Worm (Caenorhabditis elegans) whole organism, L3 larva: ENCODE results near the gene T21B10.4.

ENCODE experiments used
- R02D3.7 ChIP-seq: fragments of 150-350 bp; optimal IDR thresholded peaks from 2 replicates; lab custom pipeline; 2014; ENCODE audit warnings: missing biosample characterization, missing genetic modification characterization
- ZK546.5 ChIP-seq: sonication (generic microtip); optimal IDR thresholded peaks from 2 replicates; lab custom pipeline; 2017; ENCODE audit warnings: missing biosample characterization, missing genetic modification characterization
- ama-1 ChIP-seq: fragments of 150-350 bp; optimal IDR thresholded peaks from 2 replicates; lab custom pipeline; 2018
- ceh-82 ChIP-seq: fragments of 150-350 bp; optimal IDR thresholded peaks from 2 replicates; lab custom pipeline; 2014; ENCODE audit warnings: missing biosample characterization, missing genetic modification characterization
- ceh-9 ChIP-seq: sonication (generic microtip); optimal IDR thresholded peaks from 2 replicates; lab custom pipeline; 2018; ENCODE audit warnings: missing biosample characterization, missing genetic modification characterization
- egl-27 ChIP-seq: sonication (generic microtip); optimal IDR thresholded peaks from 4 replicates; lab custom pipeline; 2017; ENCODE audit warnings: missing biosample characterization, missing genetic modification reagents, missing genetic modification characterization
- egl-5 ChIP-seq: fragments of 150-350 bp; optimal IDR thresholded peaks from 2 replicates; lab custom pipeline; 2017; ENCODE audit warnings: missing biosample characterization, missing genetic modification reagents, missing genetic modification characterization, inconsistent platforms
- elt-1 ChIP-seq: fragments of 150-350 bp; optimal IDR thresholded peaks from 2 replicates; lab custom pipeline; 2014; ENCODE audit warnings: missing biosample characterization, missing genetic modification characterization
- elt-2 ChIP-seq: sonication (generic microtip); optimal IDR thresholded peaks from 2 replicates; lab custom pipeline; 2016; ENCODE audit warnings: missing genetic modification reagents, mild to moderate bottlenecking, missing genetic modification characterization, missing compliant biosample characterization
- elt-3 ChIP-seq, 3 experiments: fragments of 150-350 bp in 1 of 3; sonication (generic microtip) in 2 of 3; optimal IDR thresholded peaks; 2 replicates in 2 of 3; 4 replicates in 1 of 3; lab custom pipeline; 2014 to 2017; ENCODE audit warnings: missing biosample characterization in 3 of 3, missing genetic modification characterization in 3 of 3
- eor-1 ChIP-seq, 2 experiments: fragments of 150-350 bp; optimal IDR thresholded peaks; 2 replicates each; lab custom pipeline; 2014 to 2018; ENCODE audit warnings: missing biosample characterization in 2 of 2, missing genetic modification characterization in 2 of 2
- fkh-2 ChIP-seq: fragments of 150-350 bp; optimal IDR thresholded peaks from 2 replicates; lab custom pipeline; 2014; ENCODE audit warnings: missing biosample characterization, missing genetic modification reagents, missing genetic modification characterization
- hmg-11 ChIP-seq: sonication (generic microtip); optimal IDR thresholded peaks from 2 replicates; lab custom pipeline; 2016; ENCODE audit warnings: missing genetic modification characterization, missing compliant biosample characterization
- jun-1 ChIP-seq: fragments of 150-350 bp; optimal IDR thresholded peaks from 2 replicates; lab custom pipeline; 2014; ENCODE audit warnings: missing biosample characterization, missing genetic modification reagents, missing genetic modification characterization
- lin-15B ChIP-seq: fragments of 150-350 bp; optimal IDR thresholded peaks from 2 replicates; lab custom pipeline; 2014; ENCODE audit warnings: missing biosample characterization, missing genetic modification characterization
- lin-39 ChIP-seq: fragments of 150-350 bp; optimal IDR thresholded peaks from 2 replicates; lab custom pipeline; 2018; ENCODE audit warnings: missing biosample characterization, missing genetic modification reagents, missing genetic modification characterization
- lsy-12 ChIP-seq: sonication (generic microtip); optimal IDR thresholded peaks from 2 replicates; lab custom pipeline; 2016; ENCODE audit warnings: mild to moderate bottlenecking, missing genetic modification characterization, missing compliant biosample characterization
- mdl-1 ChIP-seq: fragments of 150-350 bp; optimal IDR thresholded peaks from 2 replicates; lab custom pipeline; 2014; ENCODE audit warnings: missing biosample characterization, missing genetic modification characterization
- nhr-11 ChIP-seq: fragments of 150-350 bp; optimal IDR thresholded peaks from 2 replicates; lab custom pipeline; 2014; ENCODE audit warnings: missing biosample characterization, missing genetic modification characterization
- nhr-12 ChIP-seq: fragments of 150-350 bp; optimal IDR thresholded peaks from 2 replicates; lab custom pipeline; 2014; ENCODE audit warnings: missing biosample characterization, missing genetic modification characterization
- nhr-23 ChIP-seq: fragments of 150-350 bp; optimal IDR thresholded peaks from 2 replicates; lab custom pipeline; 2014; ENCODE audit warnings: missing biosample characterization, missing genetic modification reagents, missing genetic modification characterization
- nhr-25 ChIP-seq: sonication (generic microtip); optimal IDR thresholded peaks from 2 replicates; lab custom pipeline; 2017; ENCODE audit warnings: missing biosample characterization, missing genetic modification characterization
- nhr-43 ChIP-seq: sonication (generic microtip); optimal IDR thresholded peaks from 2 replicates; lab custom pipeline; 2016; ENCODE audit warnings: mild to moderate bottlenecking, missing genetic modification characterization, missing compliant biosample characterization; ENCODE audit not compliant: poor library complexity, severe bottlenecking
- nhr-67 ChIP-seq: fragments of 150-350 bp; optimal IDR thresholded peaks from 2 replicates; lab custom pipeline; 2014; ENCODE audit warnings: missing biosample characterization, missing genetic modification characterization
- nhr-76 ChIP-seq: fragments of 150-350 bp; sonication (generic microtip); optimal IDR thresholded peaks from 5 replicates; lab custom pipeline; 2014; ENCODE audit warnings: missing biosample characterization, missing genetic modification characterization
- pha-4 ChIP-seq: fragments of 150-350 bp; optimal IDR thresholded peaks from 2 replicates; lab custom pipeline; 2014; ENCODE audit warnings: missing biosample characterization, missing genetic modification reagents, missing genetic modification characterization
- pqm-1 ChIP-seq: fragments of 150-350 bp; optimal IDR thresholded peaks from 2 replicates; lab custom pipeline; 2017; ENCODE audit warnings: missing biosample characterization, missing genetic modification characterization, inconsistent platforms
- snpc-4 ChIP-seq: fragments of 150-350 bp; optimal IDR thresholded peaks from 2 replicates; lab custom pipeline; 2014; ENCODE audit warnings: missing biosample characterization, missing genetic modification characterization
- unc-39 ChIP-seq: sonication (generic microtip); optimal IDR thresholded peaks from 4 replicates; lab custom pipeline; 2017; ENCODE audit warnings: missing biosample characterization, missing genetic modification characterization
- unc-62 ChIP-seq: fragments of 150-350 bp; sonication (generic microtip); optimal IDR thresholded peaks from 4 replicates; lab custom pipeline; 2014; ENCODE audit warnings: missing biosample characterization, missing genetic modification reagents, missing genetic modification characterization
- zag-1 ChIP-seq: fragments of 150-350 bp; optimal IDR thresholded peaks from 2 replicates; lab custom pipeline; 2014; ENCODE audit warnings: missing biosample characterization, missing genetic modification characterization
- ztf-11 ChIP-seq: fragments of 150-350 bp; optimal IDR thresholded peaks from 2 replicates; lab custom pipeline; 2014; ENCODE audit warnings: missing biosample characterization, missing genetic modification characterization
- ztf-4 ChIP-seq: fragments of 150-350 bp; optimal IDR thresholded peaks from 2 replicates; lab custom pipeline; 2014; ENCODE audit warnings: missing biosample characterization, missing genetic modification characterization

The T21B10.4 gene

DNA sequence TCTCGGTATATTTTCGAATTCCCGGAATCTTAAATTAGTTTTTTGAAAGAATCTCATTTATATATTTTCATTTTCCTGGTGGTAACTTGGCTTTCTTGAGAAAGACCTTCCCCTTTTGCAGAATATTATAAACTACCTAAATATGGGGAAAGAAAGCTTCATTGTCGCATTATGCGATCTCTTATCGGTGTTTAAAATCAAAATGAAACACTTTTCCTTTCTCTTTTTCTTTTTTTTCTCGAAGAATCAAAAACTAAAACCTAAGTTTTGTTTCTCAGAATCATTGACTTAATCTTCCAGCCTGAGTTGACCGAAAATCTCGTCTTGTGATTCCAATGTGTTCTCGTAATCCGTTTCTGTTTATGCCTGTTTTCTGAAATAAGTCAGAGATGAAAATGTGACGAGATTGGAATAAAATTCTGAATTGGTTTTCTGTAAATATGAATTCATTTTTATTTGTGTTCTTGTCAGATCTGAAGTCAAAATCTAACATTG is 28.1 kb upstream of the T21B10.4 start:
- TF ChIP-seq zag-1 (tag; lab: Kevin White, UChicago): no peak
- TF ChIP-seq ceh-82 (tag; lab: Kevin White, UChicago): no peak
- TF ChIP-seq eor-1 (tag; optimal IDR thresholded peaks at IDR 0.05; lab: Kevin White, UChicago): no peak
- no peak for TF ChIP-seq pqm-1 (tag; lab: Kevin White, UChicago)
- no peak for TF ChIP-seq egl-5 (tag; lab: Kevin White, UChicago)
- TF ChIP-seq elt-1: peak; percentile 95
- no peak for TF ChIP-seq lin-15B

DNA sequence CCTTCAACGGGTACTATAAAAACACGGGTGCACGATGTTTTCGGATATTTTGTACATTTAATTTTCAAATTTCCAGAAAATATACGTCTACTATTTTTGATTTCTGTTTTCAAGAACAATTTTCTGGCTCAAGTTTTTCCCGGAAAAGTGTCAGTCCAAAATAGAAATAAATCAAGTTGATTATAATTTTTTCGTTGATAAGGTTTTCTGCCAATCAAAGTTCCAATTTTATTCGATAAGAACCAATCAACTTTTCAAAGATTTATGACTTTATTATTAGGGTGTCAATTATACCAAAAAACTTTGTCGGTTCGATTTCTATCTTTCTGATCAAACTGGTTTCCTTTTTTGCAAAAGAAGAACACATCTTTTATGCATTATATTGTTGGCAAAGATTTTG is 26.0 kb upstream of the T21B10.4 start:
- TF ChIP-seq lsy-12: no peak
- peak; percentile 8 for TF ChIP-seq elt-2

DNA sequence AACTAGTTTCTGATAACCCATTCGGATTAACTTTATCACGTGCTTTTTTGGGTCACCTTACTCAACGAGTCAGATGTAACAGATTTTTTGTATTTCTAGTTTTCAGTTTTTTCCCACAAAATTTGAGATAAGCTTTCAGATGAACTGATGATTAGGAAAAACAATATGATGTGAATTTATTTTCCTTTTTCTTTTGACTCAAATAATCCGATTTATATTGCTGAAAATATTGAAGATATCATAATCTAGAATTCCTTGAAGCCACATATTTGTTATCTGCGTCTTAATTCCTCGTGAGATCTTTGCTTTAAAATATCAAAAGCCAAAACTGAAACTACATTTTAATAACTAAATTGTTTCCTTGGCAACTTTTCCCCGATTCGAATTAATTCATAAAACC is 24.0 kb upstream of the T21B10.4 start:
- TF ChIP-seq nhr-76 (tag; lab: Kevin White, UChicago) (no peak), ceh-9 (tag; lab: Kevin White, UChicago) (no peak), elt-1 (no peak), fkh-2 (tag; lab: Kevin White, UChicago) (no peak), mdl-1 (no peak), jun-1 (tag; lab: Kevin White, UChicago) (no peak), lsy-12 (no peak), pha-4 (tag; lab: Kevin White, UChicago) (no peak), ztf-11 (tag; lab: Kevin White, UChicago) (no peak), elt-3 (tag; optimal IDR thresholded peaks at IDR 0.05; lab: Kevin White, UChicago) (no peak), R02D3.7 (tag; lab: Kevin White, UChicago) (no peak), unc-62 (GFP tag; lab: Kevin White, UChicago) (no peak), nhr-67 (tag; lab: Kevin White, UChicago) (no peak), nhr-12 (tag; lab: Kevin White, UChicago) (no peak), ama-1 (lab: Kevin White, UChicago) (no peak), elt-2 (no peak), egl-27 (tag; lab: Kevin White, UChicago) (no peak), lin-15B (no peak), snpc-4 (tag; lab: Kevin White, UChicago) (no peak)

DNA sequence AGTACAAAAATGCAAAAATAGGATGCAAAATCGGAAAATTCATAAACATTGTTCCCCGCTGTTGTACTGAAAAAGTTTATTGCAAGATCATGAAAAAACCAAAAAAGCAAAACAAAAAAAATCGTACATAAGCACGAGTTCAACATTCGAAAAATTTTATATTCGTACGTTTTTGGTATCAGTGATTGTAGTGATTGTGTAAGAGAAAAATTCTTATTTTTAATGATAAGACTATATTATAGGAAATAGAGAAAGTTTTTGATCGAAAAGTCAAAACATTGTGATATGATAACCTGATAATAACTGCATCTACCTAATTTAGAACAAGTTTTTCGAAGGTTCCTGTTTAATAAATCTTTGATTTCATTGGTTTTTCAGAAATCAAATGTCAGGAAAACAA is 23.4 kb upstream of the T21B10.4 start:
- TF ChIP-seq lin-39 (tag; lab: Kevin White, UChicago) (no peak), pha-4 (tag; lab: Kevin White, UChicago) (peak; percentile 27), hmg-11 (tag; lab: Kevin White, UChicago) (no peak), elt-3 (tag; optimal IDR thresholded peaks at IDR 0.05; lab: Kevin White, UChicago) (no peak), nhr-23 (tag; lab: Kevin White, UChicago) (no peak), nhr-43 (tag; lab: Kevin White, UChicago) (no peak), snpc-4 (tag; lab: Kevin White, UChicago) (no peak), lsy-12 (no peak), eor-1 (tag; optimal IDR thresholded peaks at IDR 0.05; lab: Kevin White, UChicago) (no peak), nhr-67 (tag; lab: Kevin White, UChicago) (no peak), unc-39 (tag; lab: Kevin White, UChicago) (no peak), unc-62 (GFP tag; lab: Kevin White, UChicago) (no peak), nhr-25 (no peak), pqm-1 (tag; lab: Kevin White, UChicago) (peak; percentile 1), ztf-4 (tag; lab: Kevin White, UChicago) (no peak), nhr-11 (no peak), ztf-11 (tag; lab: Kevin White, UChicago) (no peak), elt-2 (peak; percentile 54), ceh-9 (tag; lab: Kevin White, UChicago) (no peak), ZK546.5 (tag; lab: Kevin White, UChicago) (no peak), lin-15B (no peak), ama-1 (lab: Kevin White, UChicago) (no peak)

DNA sequence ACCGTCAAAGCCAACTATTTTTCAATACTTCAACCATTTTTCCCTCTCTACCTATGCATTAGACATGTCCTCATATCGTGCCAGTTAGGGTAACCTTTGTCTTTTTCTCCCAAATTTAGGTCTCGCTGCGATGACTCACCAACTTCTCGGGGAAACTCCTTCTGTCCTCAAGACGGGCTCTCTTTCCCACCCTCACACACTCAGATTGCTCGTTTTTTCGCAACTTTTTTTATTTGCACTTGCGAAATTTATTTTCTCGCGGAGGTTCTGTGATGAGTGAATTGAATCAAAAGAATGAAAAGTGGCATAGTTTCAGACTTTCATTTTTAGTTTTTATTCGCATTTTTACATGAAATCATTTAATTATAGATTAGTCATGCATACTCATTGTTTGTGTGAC is 20.4 kb upstream of the T21B10.4 start:
- peak; percentile 27 for TF ChIP-seq pha-4 (tag; lab: Kevin White, UChicago)
- TF ChIP-seq egl-5 (tag; lab: Kevin White, UChicago): no peak
